Worm (Caenorhabditis elegans) whole organism, late embryonic: ENCODE data around the gene T19C3.2.

ENCODE experiments used
- Y22D7AL.16 ChIP-seq: sonication (generic microtip); optimal IDR thresholded peaks from 2 replicates; lab custom pipeline; 2016; ENCODE audit warnings: missing genetic modification characterization, missing compliant biosample characterization
- ceh-31 ChIP-seq: sonication (generic microtip); optimal IDR thresholded peaks from 2 replicates; lab custom pipeline; 2016; ENCODE audit warnings: missing genetic modification characterization, missing compliant biosample characterization
- lin-11 ChIP-seq: fragments of 200-800 bp; sonication (Bioruptor generic); optimal IDR thresholded peaks from 2 replicates; lab custom pipeline; 2018; ENCODE audit warnings: mild to moderate bottlenecking, missing genetic modification characterization, missing compliant biosample characterization
- nhr-11 ChIP-seq: fragments of 150-350 bp; optimal IDR thresholded peaks from 2 replicates; lab custom pipeline; 2014; ENCODE audit warnings: missing biosample characterization, missing genetic modification characterization
- pag-3 ChIP-seq: sonication (generic microtip); optimal IDR thresholded peaks from 2 replicates; lab custom pipeline; 2016; ENCODE audit warnings: missing compliant biosample characterization, missing genetic modification characterization, borderline replicate concordance
- pha-4 ChIP-seq: fragments of 150-350 bp; optimal IDR thresholded peaks from 2 replicates; lab custom pipeline; 2018; ENCODE audit warnings: missing biosample characterization, missing genetic modification reagents, missing genetic modification characterization
- rnt-1 ChIP-seq: sonication (generic microtip); optimal IDR thresholded peaks from 2 replicates; lab custom pipeline; 2016; ENCODE audit warnings: missing genetic modification characterization, missing compliant biosample characterization
- tbx-2 ChIP-seq: sonication (generic microtip); optimal IDR thresholded peaks from 2 replicates; lab custom pipeline; 2016; ENCODE audit warnings: missing genetic modification characterization, missing compliant biosample characterization
- unc-86 ChIP-seq: sonication (generic microtip); optimal IDR thresholded peaks from 2 replicates; lab custom pipeline; 2016; ENCODE audit warnings: missing genetic modification characterization, missing compliant biosample characterization

- TF ChIP-seq tbx-2 (tag; lab: Kevin White, UChicago) (no peak), lin-11 (tag; lab: Kevin White, UChicago) (no peak), pag-3 (tag; lab: Kevin White, UChicago) (no peak), rnt-1 (tag; lab: Kevin White, UChicago) (no peak), pha-4 (tag; lab: Kevin White, UChicago) (no peak), ceh-31 (tag; lab: Kevin White, UChicago) (no peak), Y22D7AL.16 (tag; lab: Kevin White, UChicago) (no peak), unc-86 (no peak), nhr-11 (tag; lab: Kevin White, UChicago) (no peak)
These were observed 39.9 kb downstream of the T19C3.2 start, which contains the start of gene gtf-2H5 for ce11 chrIII:577467-577866.
